Fruit fly (Drosophila melanogaster): ENCODE data around the gene E2f1.
A peak's percentile ranks its signal among the peaks of the same experiment; 100 is the strongest.

E2f1 gene

dm6 chr3R:21660659-21661126, at the start of gene E2f1:
E2f1 (minus strand) TSS chr3R:21660871.
- no peak for TF ChIP-seq CG11294 (GFP tag; IDR thresholded peaks at IDR 0.05)
- TF ChIP-seq CG10669 (GFP tag; optimal IDR thresholded peaks at IDR 0.05) = no peak
- no peak for TF ChIP-seq Ets21C (GFP tag; optimal IDR thresholded peaks at IDR 0.05)
- TF ChIP-seq Eip78C (GFP tag) = peak; percentile 58
- peak; percentile 2 for TF ChIP-seq CG6854 (GFP tag; optimal IDR thresholded peaks at IDR 0.05)
- peak; percentile 45 for TF ChIP-seq CG1621 (tag; optimal IDR thresholded peaks at IDR 0.05)
- TF ChIP-seq Eip75B (GFP tag; optimal IDR thresholded peaks at IDR 0.05) = no peak
- TF ChIP-seq ss (GFP tag; optimal IDR thresholded peaks at IDR 0.05) = peak; percentile 24 to 63
- TF ChIP-seq achi (GFP tag; optimal IDR thresholded peaks at IDR 0.05) = no peak
- no peak for TF ChIP-seq Sox15 (GFP tag; optimal IDR thresholded peaks at IDR 0.05)
- TF ChIP-seq dsx (GFP tag; optimal IDR thresholded peaks at IDR 0.05; ENCODE audit: poor library complexity, severe bottlenecking) = peak; percentile 42
- TF ChIP-seq fkh (GFP tag; optimal IDR thresholded peaks at IDR 0.05) = peak; percentile 93
- TF ChIP-seq Sox14 (GFP tag; optimal IDR thresholded peaks at IDR 0.05) = peak; percentile 17
- 0 out of 3 replicates have a peak, but pooled peaks have one; percentile 49 for TF ChIP-seq CG6163 (GFP tag; IDR thresholded peaks at IDR 0.05)

DNA sequence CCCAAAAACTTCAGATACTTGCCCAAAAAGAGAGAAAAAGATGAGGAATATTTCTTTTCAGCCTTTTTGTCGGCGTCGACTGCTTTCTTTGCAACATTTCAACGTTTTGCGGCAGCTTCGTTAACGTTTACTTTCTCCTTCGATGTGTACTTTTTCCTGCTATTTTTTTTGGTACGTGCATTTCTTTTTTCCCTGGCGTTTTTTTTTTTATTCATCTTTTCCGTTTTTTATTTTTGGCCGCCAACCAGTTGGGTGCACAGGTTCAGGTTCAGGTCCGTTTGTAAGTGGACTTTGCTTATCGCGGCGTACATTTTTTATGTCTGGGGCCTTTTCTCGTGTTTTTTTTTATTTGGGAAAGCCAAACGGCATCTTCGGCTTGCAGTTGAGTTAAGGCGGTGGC, 43.8 kb upstream of the E2f1 start:
- TF ChIP-seq vri (GFP tag; optimal IDR thresholded peaks at IDR 0.05) = no peak
- TF ChIP-seq Sox102F (GFP tag; optimal IDR thresholded peaks at IDR 0.05) = peak; percentile 60
- no peak for TF ChIP-seq Hr38 (GFP tag; optimal IDR thresholded peaks at IDR 0.05)
- TF ChIP-seq lz (GFP tag; optimal IDR thresholded peaks at IDR 0.05) = no peak
- peak; percentile 30 for TF ChIP-seq CG6792 (GFP tag; optimal IDR thresholded peaks at IDR 0.05)
- TF ChIP-seq CG11902 (GFP tag; optimal IDR thresholded peaks at IDR 0.05) = no peak
- TF ChIP-seq eg (GFP tag; IDR thresholded peaks at IDR 0.05) = peak; percentile 80
- TF ChIP-seq Eip93F (GFP tag; optimal IDR thresholded peaks at IDR 0.05) = no peak
- no peak for TF ChIP-seq Eip75B (GFP tag; optimal IDR thresholded peaks at IDR 0.05)
- no peak for TF ChIP-seq fd59A (GFP tag; optimal IDR thresholded peaks at IDR 0.05)
- peak; percentile 55 for TF ChIP-seq Eip78C (GFP tag)
- TF ChIP-seq CG6276 (GFP tag; optimal IDR thresholded peaks at IDR 0.05) = peak; percentile 66
- peak; percentile 20 for TF ChIP-seq net (GFP tag; optimal IDR thresholded peaks at IDR 0.05)
- TF ChIP-seq CG8119 (GFP tag; IDR thresholded peaks at IDR 0.05) = peak; percentile 86
- TF ChIP-seq Smox (GFP tag; optimal IDR thresholded peaks at IDR 0.05) = no peak
- TF ChIP-seq CG10669 (GFP tag; optimal IDR thresholded peaks at IDR 0.05) = no peak
- no peak for TF ChIP-seq Ets96B (tag; optimal IDR thresholded peaks at IDR 0.05)
- peak in 1 of 2 experiments; percentile 2 for TF ChIP-seq salr (GFP tag; optimal IDR thresholded peaks at IDR 0.05)
- TF ChIP-seq CG16779 (tag; optimal IDR thresholded peaks at IDR 0.05) = peak; percentile 24
- TF ChIP-seq CG8632 (GFP tag; optimal IDR thresholded peaks at IDR 0.05) = no peak
- no peak for TF ChIP-seq CG4318 (GFP tag; optimal IDR thresholded peaks at IDR 0.05)
- TF ChIP-seq CG1621 (tag; optimal IDR thresholded peaks at IDR 0.05) = no peak
- no peak for TF ChIP-seq CG11294 (GFP tag; IDR thresholded peaks at IDR 0.05)
- no peak for TF ChIP-seq Gug (GFP tag; IDR thresholded peaks at IDR 0.05)
- no peak for TF ChIP-seq fkh (GFP tag; optimal IDR thresholded peaks at IDR 0.05)
- TF ChIP-seq achi (GFP tag; optimal IDR thresholded peaks at IDR 0.05) = peak; percentile 17
- TF ChIP-seq topi (GFP tag; optimal IDR thresholded peaks at IDR 0.05) = no peak
- no peak for TF ChIP-seq CG8319 (GFP tag; optimal IDR thresholded peaks at IDR 0.05)
- peak; percentile 58 for TF ChIP-seq CG32006 (GFP tag; optimal IDR thresholded peaks at IDR 0.05)
- TF ChIP-seq svp (GFP tag) = peak; percentile 29
- no peak for TF ChIP-seq CG7368 (GFP tag; optimal IDR thresholded peaks at IDR 0.05)
- no peak for TF ChIP-seq spab (GFP tag; optimal IDR thresholded peaks at IDR 0.05)
- TF ChIP-seq Met (GFP tag; optimal IDR thresholded peaks at IDR 0.05) = peak; percentile 29
- no peak for TF ChIP-seq Sox15 (GFP tag; optimal IDR thresholded peaks at IDR 0.05)
- no peak for TF ChIP-seq CG11762 (GFP tag; optimal IDR thresholded peaks at IDR 0.05; ENCODE audit: insufficient read depth)
- TF ChIP-seq esn (GFP tag; optimal IDR thresholded peaks at IDR 0.05) = no peak
- no peak for TF ChIP-seq CG31627 (GFP tag; optimal IDR thresholded peaks at IDR 0.05)
- no peak for TF ChIP-seq pdm3 (GFP tag; optimal IDR thresholded peaks at IDR 0.05)
- no peak for TF ChIP-seq fd85E (GFP tag; optimal IDR thresholded peaks at IDR 0.05)
- TF ChIP-seq acj6 (GFP tag; optimal IDR thresholded peaks at IDR 0.05) = no peak
- TF ChIP-seq CG9139 (GFP tag; optimal IDR thresholded peaks at IDR 0.05) = no peak
- TF ChIP-seq Lpt (GFP tag; optimal IDR thresholded peaks at IDR 0.05) = no peak
- peak; percentile 67; the same call in 2 of the 3 replicates for TF ChIP-seq CG6163 (GFP tag; IDR thresholded peaks at IDR 0.05)
- no peak for TF ChIP-seq Ets21C (GFP tag; optimal IDR thresholded peaks at IDR 0.05)
- no peak for TF ChIP-seq cyc (GFP tag; optimal IDR thresholded peaks at IDR 0.05)
- peak; percentile 91 for TF ChIP-seq CG6854 (GFP tag; optimal IDR thresholded peaks at IDR 0.05)

Data from whole organism, prepupa.